Worm (Caenorhabditis elegans): ENCODE results near the gene Y111B2A.12.

Y111B2A.12 gene

DNA sequence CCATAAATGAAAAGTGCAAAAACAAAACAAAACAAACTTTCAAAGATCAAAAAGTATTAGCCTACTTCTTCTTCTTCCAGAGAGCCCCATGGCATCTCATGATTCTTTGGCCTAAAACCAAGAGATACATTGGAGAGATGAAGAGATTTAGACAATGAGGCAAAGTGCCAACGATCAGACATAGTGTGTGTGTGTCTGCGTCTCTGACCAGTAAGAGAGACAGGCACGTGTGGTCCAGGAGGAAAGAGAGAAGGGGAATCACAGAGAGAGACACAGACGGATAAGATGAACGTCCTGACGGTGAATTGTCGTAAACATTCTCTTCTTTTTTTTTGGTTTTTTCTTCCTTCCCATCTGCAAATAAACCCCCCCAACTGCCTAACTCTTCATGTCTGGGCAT, 25.6 kb upstream of the Y111B2A.12 start (continued):
- TF ChIP-seq nhr-10 (tag; optimal IDR thresholded peaks at IDR 0.05) = no peak
- peak; percentile 94 for TF ChIP-seq mep-1 (tag; optimal IDR thresholded peaks at IDR 0.05)
- no peak for TF ChIP-seq vab-7 (GFP tag; IDR thresholded peaks at IDR 0.05)
- TF ChIP-seq daf-8 (GFP tag; IDR thresholded peaks at IDR 0.05) = no peak
- TF ChIP-seq F37D6.2 (tag; optimal IDR thresholded peaks at IDR 0.05) = peak; percentile 63
- no peak for TF ChIP-seq fos-1 (tag; optimal IDR thresholded peaks at IDR 0.05)
- TF ChIP-seq Y105C5A.15 (GFP tag; IDR thresholded peaks at IDR 0.05) = no peak
- no peak for TF ChIP-seq arid-1 (GFP tag; conservative IDR thresholded peaks at IDR 0.05)
- peak; percentile 75; the same call in 1 of the 2 replicates for TF ChIP-seq egl-43 (GFP tag; IDR thresholded peaks at IDR 0.05)
- no peak for TF ChIP-seq daf-12 (tag; optimal IDR thresholded peaks at IDR 0.05)
- TF ChIP-seq T20F7.1 (GFP tag; optimal IDR thresholded peaks at IDR 0.05) = no peak
- no peak for TF ChIP-seq zfp-2 (tag; optimal IDR thresholded peaks at IDR 0.05)
- TF ChIP-seq daf-16 (GFP tag; optimal IDR thresholded peaks at IDR 0.05) = peak in 1 of 2 experiments; percentile 76
- peak; percentile 76 for TF ChIP-seq daf-16 (tag; optimal IDR thresholded peaks at IDR 0.05)
- TF ChIP-seq nhr-77 (tag; optimal IDR thresholded peaks at IDR 0.05) = peak; percentile 82

DNA sequence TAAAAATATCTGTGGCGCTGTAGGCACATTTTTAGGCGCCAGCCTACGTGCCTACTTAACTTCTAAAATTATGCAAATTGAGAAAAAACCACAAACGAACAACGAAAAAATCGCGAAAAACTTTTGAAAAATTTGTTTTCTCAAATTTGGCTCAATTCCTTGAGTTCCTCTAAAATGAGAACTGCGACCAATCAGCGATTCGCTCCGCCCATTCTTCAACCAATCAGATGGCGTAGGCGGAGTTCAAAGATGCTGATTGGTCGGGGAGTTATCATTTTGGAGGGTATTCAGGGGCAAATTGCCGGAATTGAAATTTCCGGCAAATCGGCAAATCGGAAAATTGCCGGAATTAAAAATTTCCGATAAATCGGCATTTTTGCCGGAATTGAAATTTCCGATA, 23.2 kb upstream of the Y111B2A.12 start:
- no peak for TF ChIP-seq skn-1 (tag; optimal IDR thresholded peaks at IDR 0.05)
- TF ChIP-seq ztf-7 (tag; optimal IDR thresholded peaks at IDR 0.05) = no peak
- no peak for TF ChIP-seq egl-27 (tag; optimal IDR thresholded peaks at IDR 0.05)
- TF ChIP-seq set-16 (GFP tag; IDR thresholded peaks at IDR 0.05) = no peak
- TF ChIP-seq rbr-2 (tag; optimal IDR thresholded peaks at IDR 0.05) = no peak
- TF ChIP-seq lin-39 (tag; optimal IDR thresholded peaks at IDR 0.05) = no peak

DNA sequence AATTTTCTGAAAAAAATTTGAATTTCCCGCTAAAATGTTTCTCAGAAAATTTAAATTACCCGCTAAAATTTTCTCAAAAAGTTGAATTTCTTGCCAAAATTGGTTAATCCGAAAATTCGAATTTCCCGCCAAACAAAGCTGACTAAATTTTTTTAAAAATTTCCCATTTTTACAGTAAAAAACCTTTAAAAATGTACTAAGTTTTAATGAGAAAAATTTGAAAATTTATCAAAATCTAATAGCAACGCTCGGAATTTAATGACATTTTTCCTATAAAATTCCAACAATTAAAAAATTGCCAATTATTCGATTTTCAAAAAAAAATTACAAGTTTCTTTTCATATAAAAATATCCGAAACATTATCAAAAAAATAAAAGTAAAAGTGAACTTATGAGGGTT, 17.2 kb upstream of the Y111B2A.12 start:
- peak; percentile 91 for TF ChIP-seq aha-1 (tag)
- no peak for TF ChIP-seq dve-1 (tag; optimal IDR thresholded peaks at IDR 0.05; ENCODE audit: insufficient read depth)

DNA sequence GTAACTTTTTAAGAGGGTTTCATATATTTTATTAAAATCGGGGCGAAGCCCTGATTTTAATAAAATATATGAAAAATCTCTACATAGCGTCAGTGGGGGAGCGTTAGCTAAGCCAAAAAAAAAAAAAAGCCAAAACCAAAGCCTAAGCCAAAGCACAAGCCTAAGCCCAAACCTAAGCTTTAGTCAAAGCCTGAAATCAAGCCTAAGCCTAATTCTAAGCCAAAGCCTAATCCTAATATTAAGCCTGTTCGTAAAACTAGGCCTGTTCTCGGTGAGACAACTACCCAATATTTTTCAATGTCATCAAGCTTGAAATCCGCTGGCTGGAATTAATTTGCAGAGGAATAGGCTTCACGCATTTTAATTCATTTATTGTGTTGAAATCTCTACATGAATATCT, 13.4 kb upstream of the Y111B2A.12 start:
- TF ChIP-seq php-3 (GFP tag; IDR thresholded peaks at IDR 0.05) (0 out of 2 replicates have a peak, but pooled peaks have one; percentile 8), lin-38 (GFP tag; IDR thresholded peaks at IDR 0.05) (peak; percentile 49), lsy-2 (tag; optimal IDR thresholded peaks at IDR 0.05) (peak in 1 of 2 experiments; percentile 3), set-16 (GFP tag; IDR thresholded peaks at IDR 0.05) (no peak)

DNA sequence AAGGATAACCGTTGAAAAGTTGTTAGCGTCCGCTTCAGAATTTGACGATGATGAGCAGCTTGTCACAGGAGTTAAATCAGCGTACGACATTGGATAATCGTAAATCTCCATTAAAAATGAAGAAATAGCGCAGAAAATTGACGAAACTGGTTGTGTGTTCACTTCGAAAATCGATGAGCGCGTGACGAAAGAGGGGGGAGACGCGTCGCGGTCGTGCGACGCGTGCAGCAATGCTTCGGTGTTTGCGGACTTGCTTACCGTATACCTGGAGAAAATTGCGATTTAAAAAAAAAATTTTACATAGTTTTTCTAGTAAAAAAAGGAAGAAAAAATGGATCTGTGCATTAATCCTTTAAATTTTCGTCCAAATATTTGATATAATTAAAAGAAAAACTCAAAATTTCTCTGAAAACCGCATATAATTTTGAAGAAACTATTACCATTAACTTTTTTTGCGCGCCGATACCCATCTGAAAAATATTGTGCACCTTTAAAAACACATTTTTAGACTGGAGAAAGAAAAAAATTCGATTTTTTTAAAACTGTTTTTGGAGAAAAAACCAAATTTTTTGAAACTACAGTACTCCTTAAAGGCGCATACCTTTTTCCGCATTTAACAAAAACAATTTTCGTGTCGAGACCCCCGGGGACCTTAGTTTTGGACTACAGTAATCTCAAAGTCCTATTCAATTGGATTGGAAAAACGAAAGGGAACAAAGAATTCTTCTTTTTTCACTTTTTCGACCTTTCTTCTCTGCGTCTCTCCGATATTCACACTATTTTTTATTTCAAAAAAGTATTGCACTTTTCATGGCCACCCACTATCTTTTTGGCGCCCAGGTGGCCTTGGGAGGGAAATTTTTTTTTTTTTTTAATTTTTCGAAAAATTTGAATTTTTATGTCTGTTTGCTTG, 10.4 kb upstream of the Y111B2A.12 start:
- TF ChIP-seq spr-3 (GFP tag; optimal IDR thresholded peaks at IDR 0.05) (no peak), cey-2 (tag; optimal IDR thresholded peaks at IDR 0.05; ENCODE audit: borderline replicate concordance, insufficient read depth) (no peak), nhr-10 (tag; optimal IDR thresholded peaks at IDR 0.05) (peak; percentile 15), unc-39 (tag; optimal IDR thresholded peaks at IDR 0.05) (no peak), rbr-2 (tag; optimal IDR thresholded peaks at IDR 0.05) (peak; percentile 81), Y5F2A.4 (GFP tag; optimal IDR thresholded peaks at IDR 0.05) (peak; percentile 19), nhr-48 (tag; optimal IDR thresholded peaks at IDR 0.05) (no peak), spr-1 (tag; optimal IDR thresholded peaks at IDR 0.05) (peak; percentile 38), nhr-41 (GFP tag; IDR thresholded peaks at IDR 0.05) (peak; percentile 23; the same call in 1 of the 2 replicates), vab-7 (GFP tag; IDR thresholded peaks at IDR 0.05) (peak; percentile 54), unc-130 (GFP tag; optimal IDR thresholded peaks at IDR 0.05) (peak; percentile 25), zfp-3 (GFP tag; conservative IDR thresholded peaks at IDR 0.05) (peak; percentile 86), mdt-29 (GFP tag; IDR thresholded peaks at IDR 0.05) (no peak), snpc-4 (tag; optimal IDR thresholded peaks at IDR 0.05) (no peak), nhr-237 (tag; optimal IDR thresholded peaks at IDR 0.05) (no peak), lim-7 (GFP tag; IDR thresholded peaks at IDR 0.05) (peak; percentile 68), arid-1 (GFP tag; conservative IDR thresholded peaks at IDR 0.05) (peak; percentile 77), lin-39 (tag; optimal IDR thresholded peaks at IDR 0.05) (peak; percentile 27), nhr-42 (GFP tag; IDR thresholded peaks at IDR 0.05) (peak; percentile 75), lin-1 (GFP tag; IDR thresholded peaks at IDR 0.05) (no peak; the same call in 1 of the 2 replicates), nhr-28 (tag; optimal IDR thresholded peaks at IDR 0.05) (peak; percentile 47), ama-1 (optimal IDR thresholded peaks at IDR 0.05) (peak; percentile 89), ZK337.2 (GFP tag; IDR thresholded peaks at IDR 0.05) (no peak), F37D6.2 (tag; optimal IDR thresholded peaks at IDR 0.05) (peak; percentile 75)

All from whole organism, L4 larva.